Fruit fly (Drosophila melanogaster) whole organism, embryonic: ENCODE data around the gene Smvt.

Experiments
- B-H1 ChIP-seq: fragments of 200-800 bp; sonication (Bioruptor generic); IDR thresholded peaks from 3 replicates; pipeline ENCODE4 v1.3.6; 2022; ENCODE audit warnings: missing biosample characterization, missing genetic modification characterization
- CG2889 ChIP-seq: fragments of 200-800 bp; sonication (Bioruptor generic); IDR thresholded peaks from 3 replicates; pipeline ENCODE4 v1.3.6; 2022; ENCODE audit warnings: missing biosample characterization, missing genetic modification characterization
- CG7556 ChIP-seq: fragments of 200-800 bp; sonication (Bioruptor generic); optimal IDR thresholded peaks from 2 replicates; lab custom pipeline; 2017; ENCODE audit warnings: missing biosample characterization, mild to moderate bottlenecking, missing genetic modification characterization
- CG7839 ChIP-seq: fragments of 200-800 bp; sonication (Bioruptor generic); optimal IDR thresholded peaks from 3 replicates; lab custom pipeline; 2018; ENCODE audit warnings: missing biosample characterization, mild to moderate bottlenecking, missing genetic modification characterization, moderate library complexity
- CG9215 ChIP-seq: fragments of 200-800 bp; sonication (Bioruptor generic); IDR thresholded peaks from 2 replicates; pipeline ENCODE4 v1.3.6; 2022; ENCODE audit warnings: missing biosample characterization, missing genetic modification characterization
- E2f1 ChIP-seq: fragments of 200-800 bp; sonication (Bioruptor generic); IDR thresholded peaks from 2 replicates; pipeline ENCODE4 v1.3.6; 2022; ENCODE audit warnings: missing biosample characterization, missing genetic modification characterization
- Taf1 ChIP-seq: fragments of 200-800 bp; sonication (Bioruptor generic); IDR thresholded peaks from 2 replicates; pipeline ENCODE4 v1.3.6; 2022; ENCODE audit warnings: missing biosample characterization, missing genetic modification characterization
- dm ChIP-seq: fragments of 200-800 bp; sonication (Bioruptor generic); optimal IDR thresholded peaks from 3 replicates; lab custom pipeline; 2016; ENCODE audit warnings: missing biosample characterization, missing genetic modification characterization
- nom ChIP-seq: fragments of 200-800 bp; sonication (Bioruptor generic); optimal IDR thresholded peaks from 2 replicates; lab custom pipeline; 2017; ENCODE audit warnings: missing biosample characterization, missing genetic modification characterization, mild to moderate bottlenecking, moderate library complexity, missing genetic modification reagents
- unc-4 ChIP-seq: fragments of 200-800 bp; sonication (Bioruptor generic); IDR thresholded peaks from 2 replicates; pipeline ENCODE4 v1.3.6; 2022; ENCODE audit warnings: missing biosample characterization, missing genetic modification characterization; ENCODE audit not compliant: partially characterized antibody

DNA sequence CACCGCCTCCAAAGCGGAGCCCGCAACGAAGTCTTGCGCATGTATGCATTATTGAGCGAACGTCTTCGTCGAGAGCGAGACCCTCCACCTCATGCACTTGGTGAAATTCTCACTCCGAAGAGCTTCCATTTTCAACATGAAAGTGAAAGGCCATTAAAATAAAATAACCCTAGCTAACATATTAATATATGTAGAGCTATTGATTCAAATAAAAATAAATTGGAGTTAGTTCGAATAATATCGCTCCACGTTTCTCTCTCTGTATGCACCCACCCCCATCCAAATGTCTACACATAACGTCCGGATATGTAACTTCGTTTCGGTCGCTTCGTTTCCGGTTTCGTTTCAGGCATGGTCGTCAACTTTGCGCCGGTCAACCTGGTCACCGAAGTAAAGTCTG is 20.1 kb downstream of the Smvt start:
- TF ChIP-seq CG9215 (no peak), CG7556 (GFP tag; lab: Kevin White, UChicago) (no peak), CG7839 (no peak), unc-4 (no peak), Taf1 (GFP tag; lab: Robert Waterston, UW) (no peak), E2f1 (GFP tag; lab: Robert Waterston, UW) (no peak), nom (no peak), B-H1 (GFP tag; lab: Robert Waterston, UW) (no peak), dm (GFP tag; lab: Kevin White, UChicago) (no peak), CG2889 (GFP tag; lab: Robert Waterston, UW) (no peak)
